Fruit fly (Drosophila melanogaster) whole organism, embryonic: Measurements from ENCODE around the gene Tlk.
A peak's percentile ranks its signal among the peaks of the same experiment; 100 is the strongest.

ENCODE experiments used
- CG13775 ChIP-seq: fragments of 200-800 bp; sonication (Bioruptor generic); optimal IDR thresholded peaks from 3 replicates; lab custom pipeline; 2017; ENCODE audit warnings: missing biosample characterization, mild to moderate bottlenecking, missing genetic modification characterization
- CG14050 ChIP-seq: fragments of 200-800 bp; sonication (Bioruptor generic); IDR thresholded peaks from 3 replicates; pipeline ENCODE4 v1.3.6; 2022; ENCODE audit warnings: missing biosample characterization, missing genetic modification characterization
- CG14441 ChIP-seq: fragments of 200-800 bp; sonication (Bioruptor generic); IDR thresholded peaks from 2 replicates; pipeline ENCODE4 v1.3.6; 2022; ENCODE audit warnings: missing biosample characterization, missing genetic modification characterization
- CG31224 ChIP-seq: fragments of 200-800 bp; sonication (Bioruptor generic); IDR thresholded peaks from 2 replicates; pipeline ENCODE4 v1.3.6; 2022; ENCODE audit warnings: missing biosample characterization, missing genetic modification characterization
- CG32772 ChIP-seq: fragments of 200-800 bp; sonication (Bioruptor generic); IDR thresholded peaks from 2 replicates; pipeline ENCODE4 v1.3.6; 2022; ENCODE audit warnings: missing biosample characterization, missing genetic modification characterization
- CG5180 ChIP-seq: fragments of 200-800 bp; sonication (Bioruptor generic); optimal IDR thresholded peaks from 3 replicates; lab custom pipeline; 2017; ENCODE audit warnings: missing biosample characterization, missing genetic modification characterization, mild to moderate bottlenecking, moderate library complexity, missing genetic modification reagents
- CG5245 ChIP-seq: fragments of 200-800 bp; sonication (Bioruptor generic); optimal IDR thresholded peaks from 3 replicates; lab custom pipeline; 2016; ENCODE audit warnings: missing biosample characterization, missing genetic modification characterization
- CG6254 ChIP-seq: fragments of 200-800 bp; sonication (Bioruptor generic); optimal IDR thresholded peaks from 3 replicates; lab custom pipeline; 2017; ENCODE audit warnings: mild to moderate bottlenecking, missing biosample characterization, missing genetic modification reagents, missing genetic modification characterization
- CG6854 ChIP-seq: fragments of 200-800 bp; sonication (Bioruptor generic); optimal IDR thresholded peaks from 3 replicates; lab custom pipeline; 2017; ENCODE audit warnings: missing biosample characterization, mild to moderate bottlenecking, missing genetic modification characterization
- CG8359 ChIP-seq: fragments of 200-800 bp; sonication (Bioruptor generic); optimal IDR thresholded peaks from 2 replicates; lab custom pipeline; 2017; ENCODE audit warnings: missing biosample characterization, mild to moderate bottlenecking, missing genetic modification characterization, borderline replicate concordance
- CG9727 ChIP-seq: fragments of 200-800 bp; sonication (Bioruptor generic); optimal IDR thresholded peaks from 3 replicates; lab custom pipeline; 2017; ENCODE audit warnings: missing biosample characterization, mild to moderate bottlenecking, missing genetic modification characterization
- D ChIP-seq, 2 experiments: fragments of 200-800 bp in 1 of 2; fragments of >200 bp in 1 of 2; sonication (Bioruptor generic) in 1 of 2; optimal IDR thresholded peaks; 2 replicates in 1 of 2; 3 replicates in 1 of 2; lab custom pipeline; 2017; ENCODE audit warnings: mild to moderate bottlenecking in 1 of 2, missing biosample characterization in 1 of 2, missing genetic modification characterization in 1 of 2, missing genetic modification reagents in 1 of 2
- Deaf1 ChIP-seq: fragments of 200-800 bp; optimal IDR thresholded peaks from 3 replicates; lab custom pipeline; 2019; ENCODE audit warnings: missing biosample characterization, mild to moderate bottlenecking, missing genetic modification characterization, moderate library complexity
- Dek ChIP-seq: fragments of 200-800 bp; sonication (Bioruptor generic); optimal IDR thresholded peaks from 3 replicates; lab custom pipeline; 2019; ENCODE audit warnings: missing biosample characterization, mild to moderate bottlenecking, missing genetic modification characterization, moderate library complexity
- Drgx ChIP-seq: fragments of 200-800 bp; sonication (Bioruptor generic); IDR thresholded peaks from 2 replicates; pipeline ENCODE4 v1.3.6; 2022; ENCODE audit warnings: missing biosample characterization, missing genetic modification characterization
- Fer2 ChIP-seq: fragments of 200-800 bp; sonication (Bioruptor generic); optimal IDR thresholded peaks from 2 replicates; lab custom pipeline; 2018; ENCODE audit warnings: missing biosample characterization, mild to moderate bottlenecking, missing genetic modification characterization, moderate library complexity
- Gsc ChIP-seq: fragments of 200-800 bp; sonication (Bioruptor generic); IDR thresholded peaks from 2 replicates; pipeline ENCODE4 v1.3.6; 2022; ENCODE audit warnings: missing biosample characterization, missing genetic modification characterization
- HHEX ChIP-seq: fragments of 200-800 bp; sonication (Bioruptor generic); optimal IDR thresholded peaks from 3 replicates; lab custom pipeline; 2017; ENCODE audit warnings: missing biosample characterization, mild to moderate bottlenecking, missing genetic modification characterization, missing genetic modification reagents
- HLH4C ChIP-seq: fragments of 200-800 bp; sonication (Bioruptor generic); IDR thresholded peaks from 3 replicates; pipeline ENCODE4 v1.3.6; 2022; ENCODE audit warnings: missing biosample characterization, missing genetic modification characterization; ENCODE audit not compliant: partially characterized antibody
- HmgZ ChIP-seq: fragments of 200-800 bp; sonication (Bioruptor generic); optimal IDR thresholded peaks from 2 replicates; lab custom pipeline; 2018; ENCODE audit warnings: missing biosample characterization, mild to moderate bottlenecking, missing genetic modification characterization
- MBD-R2 ChIP-seq: fragments of 200-800 bp; sonication (Bioruptor generic); IDR thresholded peaks from 2 replicates; pipeline ENCODE4 v1.3.6; 2022; ENCODE audit warnings: missing biosample characterization, missing genetic modification characterization
- Mes4 ChIP-seq: fragments of 200-800 bp; sonication (Bioruptor generic); optimal IDR thresholded peaks from 2 replicates; lab custom pipeline; 2016; ENCODE audit warnings: missing biosample characterization, missing genetic modification characterization
- NC2β ChIP-seq: fragments of 200-800 bp; sonication (Bioruptor generic); optimal IDR thresholded peaks from 2 replicates; lab custom pipeline; 2016; ENCODE audit warnings: missing biosample characterization, missing genetic modification characterization
- NFAT ChIP-seq: fragments of 200-800 bp; sonication (Bioruptor generic); IDR thresholded peaks from 2 replicates; pipeline ENCODE4 v1.3.6; 2022; ENCODE audit warnings: missing biosample characterization, missing genetic modification characterization
- NK7.1 ChIP-seq: fragments of 200-800 bp; sonication (Bioruptor generic); optimal IDR thresholded peaks from 3 replicates; lab custom pipeline; 2016; ENCODE audit warnings: missing biosample characterization, missing genetic modification characterization
- Nf-YB ChIP-seq: fragments of 200-800 bp; sonication (Bioruptor generic); optimal IDR thresholded peaks from 3 replicates; lab custom pipeline; 2019; ENCODE audit warnings: missing biosample characterization, mild to moderate bottlenecking, missing genetic modification characterization, moderate library complexity
- Nf-YC ChIP-seq: fragments of 200-800 bp; optimal IDR thresholded peaks from 3 replicates; lab custom pipeline; 2019; ENCODE audit warnings: missing biosample characterization, mild to moderate bottlenecking, missing genetic modification characterization, moderate library complexity
- Oaz ChIP-seq: fragments of 200-800 bp; sonication (Bioruptor generic); IDR thresholded peaks from 2 replicates; pipeline ENCODE4 v1.3.6; 2022; ENCODE audit warnings: missing biosample characterization, missing genetic modification characterization
- Ravus ChIP-seq: fragments of 200-800 bp; sonication (Bioruptor generic); IDR thresholded peaks from 2 replicates; pipeline ENCODE4 v1.3.6; 2022; ENCODE audit warnings: missing biosample characterization, missing genetic modification characterization
- Scr ChIP-seq: fragments of 200-800 bp; sonication (Bioruptor generic); IDR thresholded peaks from 2 replicates; pipeline ENCODE4 v1.3.6; 2022; ENCODE audit warnings: missing biosample characterization, missing genetic modification characterization; ENCODE audit not compliant: partially characterized antibody
- Spps ChIP-seq: fragments of 200-800 bp; sonication (Bioruptor generic); optimal IDR thresholded peaks from 2 replicates; lab custom pipeline; 2018; ENCODE audit warnings: missing biosample characterization, mild to moderate bottlenecking, missing genetic modification characterization
- ab ChIP-seq: fragments of 200-800 bp; sonication (Bioruptor generic); optimal IDR thresholded peaks from 2 replicates; lab custom pipeline; 2016; ENCODE audit warnings: missing biosample characterization, missing genetic modification characterization
- ap ChIP-seq: fragments of 200-800 bp; sonication (Bioruptor generic); IDR thresholded peaks from 2 replicates; pipeline ENCODE4 v1.3.6; 2022; ENCODE audit warnings: missing biosample characterization, missing genetic modification characterization
- br ChIP-seq: fragments of >200 bp; optimal IDR thresholded peaks from 2 replicates; lab custom pipeline; 2017
- cas ChIP-seq: fragments of 200-800 bp; sonication (Bioruptor generic); IDR thresholded peaks from 2 replicates; pipeline ENCODE4 v1.3.6; 2022; ENCODE audit warnings: missing biosample characterization, missing genetic modification characterization
- caup ChIP-seq: fragments of 200-800 bp; sonication (Bioruptor generic); optimal IDR thresholded peaks from 3 replicates; lab custom pipeline; 2017; ENCODE audit warnings: missing biosample characterization, mild to moderate bottlenecking, missing genetic modification characterization, moderate library complexity; ENCODE audit not compliant: severe bottlenecking
- danr ChIP-seq: fragments of 200-800 bp; sonication (Bioruptor generic); IDR thresholded peaks from 2 replicates; pipeline ENCODE4 v1.3.6; 2022; ENCODE audit warnings: missing biosample characterization, missing genetic modification characterization
- dpn ChIP-seq, 2 experiments: fragments of 200-800 bp; sonication (Bioruptor generic); optimal IDR thresholded peaks; 3 replicates each; lab custom pipeline; 2016; ENCODE audit warnings: missing biosample characterization in 2 of 2, missing genetic modification characterization in 2 of 2
- gro ChIP-seq: fragments of 200-800 bp; sonication (Bioruptor generic); optimal IDR thresholded peaks from 2 replicates; lab custom pipeline; 2016; ENCODE audit warnings: missing biosample characterization, missing genetic modification characterization
- hb ChIP-seq: fragments of 200-800 bp; sonication (Bioruptor generic); IDR thresholded peaks from 3 replicates; pipeline ENCODE4 v1.3.6; 2022; ENCODE audit warnings: missing biosample characterization, missing genetic modification characterization; ENCODE audit not compliant: partially characterized antibody
- ind ChIP-seq: fragments of 200-800 bp; sonication (Bioruptor generic); optimal IDR thresholded peaks from 3 replicates; lab custom pipeline; 2016; ENCODE audit warnings: missing biosample characterization, missing genetic modification characterization
- jigr1 ChIP-seq: fragments of 200-800 bp; sonication (Bioruptor generic); IDR thresholded peaks from 3 replicates; pipeline ENCODE4 v1.3.6; 2022; ENCODE audit warnings: missing biosample characterization, missing genetic modification characterization
- jing ChIP-seq: fragments of 200-800 bp; sonication (Bioruptor generic); optimal IDR thresholded peaks from 2 replicates; lab custom pipeline; 2018; ENCODE audit warnings: missing biosample characterization, mild to moderate bottlenecking, missing genetic modification characterization
- kah ChIP-seq: fragments of 200-800 bp; sonication (Bioruptor generic); optimal IDR thresholded peaks from 2 replicates; lab custom pipeline; 2018; ENCODE audit warnings: missing biosample characterization, mild to moderate bottlenecking, missing genetic modification characterization
- lab ChIP-seq: fragments of 200-800 bp; sonication (Bioruptor generic); optimal IDR thresholded peaks from 3 replicates; lab custom pipeline; 2017; ENCODE audit warnings: missing biosample characterization, missing genetic modification characterization, mild to moderate bottlenecking, moderate library complexity, missing genetic modification reagents
- lmd ChIP-seq: fragments of 200-800 bp; sonication (Bioruptor generic); IDR thresholded peaks from 2 replicates; pipeline ENCODE4 v1.3.6; 2022; ENCODE audit warnings: missing biosample characterization, missing genetic modification characterization
- oc ChIP-seq: fragments of 200-800 bp; sonication (Bioruptor generic); optimal IDR thresholded peaks from 2 replicates; lab custom pipeline; 2018; ENCODE audit warnings: missing biosample characterization, mild to moderate bottlenecking, missing genetic modification characterization, moderate library complexity
- sens ChIP-seq: fragments of 200-800 bp; sonication (Bioruptor generic); peaks from one replicate; lab custom pipeline; 2016; ENCODE audit warnings: missing biosample characterization, missing genetic modification characterization

Tlk gene

dm6 chrX:3686469-3687410 lies 33.1 kb upstream of the Tlk start (continued):
- TF ChIP-seq CG14050 (GFP tag; lab: Robert Waterston, UW) = peak; percentile 25; the same call in 1 of the 3 replicates
- peak; percentile 39 for TF ChIP-seq CG8359
- TF ChIP-seq cas (GFP tag; lab: Robert Waterston, UW) = no peak
- peak; percentile 32 for TF ChIP-seq oc
- TF ChIP-seq lmd (GFP tag; lab: Robert Waterston, UW) = peak; percentile 71
- no peak for TF ChIP-seq CG31224 (GFP tag; lab: Robert Waterston, UW)
- TF ChIP-seq HHEX (GFP tag; lab: Kevin White, UChicago) = peak; percentile 19
- TF ChIP-seq jing (GFP tag; lab: Kevin White, UChicago) = peak; percentile 73
- TF ChIP-seq lab = peak; percentile 46
- peak; percentile 34 for TF ChIP-seq CG9727 (GFP tag; lab: Kevin White, UChicago)
- peak; percentile 32 for TF ChIP-seq CG5245 (GFP tag; lab: Kevin White, UChicago)
- peak; percentile 62 for TF ChIP-seq Mes4 (GFP tag; lab: Kevin White, UChicago)
- TF ChIP-seq Oaz (GFP tag; lab: Robert Waterston, UW) = 0 out of 2 replicates have a peak, but pooled peaks have one; percentile 22
- TF ChIP-seq ap (GFP tag; lab: Robert Waterston, UW) = 0 out of 2 replicates have a peak, but pooled peaks have one; percentile 36
- no peak for TF ChIP-seq hb (GFP tag; lab: Robert Waterston, UW)
- peak; percentile 97 for TF ChIP-seq sens
- TF ChIP-seq Dek (tag; lab: Kevin White, UChicago) = no peak
- TF ChIP-seq dpn (GFP tag; optimal IDR thresholded peaks at IDR 0.05; lab: Kevin White, UChicago) = peak; percentile 59 to 68
- TF ChIP-seq Gsc = no peak
- peak; percentile 62 for TF ChIP-seq ind
- no peak for TF ChIP-seq br (lab: Kevin White, UChicago)
- TF ChIP-seq CG6254 (GFP tag; lab: Kevin White, UChicago) = peak; percentile 68
- no peak for TF ChIP-seq HLH4C
- TF ChIP-seq Drgx = peak; percentile 89
- no peak for TF ChIP-seq gro
- TF ChIP-seq ab (GFP tag; lab: Kevin White, UChicago) = peak; percentile 50
- no peak for TF ChIP-seq Scr (GFP tag; lab: Robert Waterston, UW)
- TF ChIP-seq Deaf1 (tag; lab: Kevin White, UChicago) = peak; percentile 15
- peak; percentile 23 for TF ChIP-seq kah
- no peak for TF ChIP-seq NFAT (GFP tag; lab: Robert Waterston, UW)
- TF ChIP-seq CG13775 = peak; percentile 29
- no peak for TF ChIP-seq HmgZ (tag; lab: Kevin White, UChicago)
- peak; percentile 44 for TF ChIP-seq CG5180 (GFP tag; lab: Kevin White, UChicago)
- no peak for TF ChIP-seq MBD-R2 (GFP tag; lab: Robert Waterston, UW)
- no peak for TF ChIP-seq Fer2 (tag; lab: Kevin White, UChicago)
- peak; percentile 3 for TF ChIP-seq Nf-YB (GFP tag; lab: Kevin White, UChicago)
- no peak for TF ChIP-seq caup (GFP tag; lab: Kevin White, UChicago)
- no peak for TF ChIP-seq CG6854 (GFP tag; lab: Kevin White, UChicago)
- no peak for TF ChIP-seq danr (GFP tag; lab: Robert Waterston, UW)
- peak; percentile 56 for TF ChIP-seq CG14441 (GFP tag; lab: Robert Waterston, UW)
- TF ChIP-seq NK7.1 (GFP tag; lab: Kevin White, UChicago) = peak; percentile 26
- TF ChIP-seq CG32772 (GFP tag; lab: Robert Waterston, UW) = peak; percentile 81
- peak; percentile 23 for TF ChIP-seq Nf-YC
- TF ChIP-seq NC2β (GFP tag; lab: Kevin White, UChicago) = peak; percentile 48
- 0 out of 3 replicates have a peak, but pooled peaks have one; percentile 36 for TF ChIP-seq jigr1 (GFP tag; lab: Robert Waterston, UW)
- peak; percentile 59 for TF ChIP-seq Spps (tag; lab: Kevin White, UChicago)
- TF ChIP-seq Ravus (GFP tag; lab: Robert Waterston, UW) = no peak
- TF ChIP-seq D (optimal IDR thresholded peaks at IDR 0.05; lab: Kevin White, UChicago) = no peak
- TF ChIP-seq D (GFP tag; optimal IDR thresholded peaks at IDR 0.05; lab: Kevin White, UChicago) = peak; percentile 77
